Fruit fly (Drosophila melanogaster) whole organism, larva: Measurements from ENCODE around the gene CG10747.
A peak's percentile ranks its signal among the peaks of the same experiment; 100 is the strongest.

ENCODE experiments used
- noc ChIP-seq: fragments of 200-800 bp; sonication (Bioruptor generic); optimal IDR thresholded peaks from 3 replicates; lab custom pipeline; 2019; ENCODE audit warnings: missing biosample characterization, mild to moderate bottlenecking, missing genetic modification characterization, moderate library complexity

Gene CG10747

DNA sequence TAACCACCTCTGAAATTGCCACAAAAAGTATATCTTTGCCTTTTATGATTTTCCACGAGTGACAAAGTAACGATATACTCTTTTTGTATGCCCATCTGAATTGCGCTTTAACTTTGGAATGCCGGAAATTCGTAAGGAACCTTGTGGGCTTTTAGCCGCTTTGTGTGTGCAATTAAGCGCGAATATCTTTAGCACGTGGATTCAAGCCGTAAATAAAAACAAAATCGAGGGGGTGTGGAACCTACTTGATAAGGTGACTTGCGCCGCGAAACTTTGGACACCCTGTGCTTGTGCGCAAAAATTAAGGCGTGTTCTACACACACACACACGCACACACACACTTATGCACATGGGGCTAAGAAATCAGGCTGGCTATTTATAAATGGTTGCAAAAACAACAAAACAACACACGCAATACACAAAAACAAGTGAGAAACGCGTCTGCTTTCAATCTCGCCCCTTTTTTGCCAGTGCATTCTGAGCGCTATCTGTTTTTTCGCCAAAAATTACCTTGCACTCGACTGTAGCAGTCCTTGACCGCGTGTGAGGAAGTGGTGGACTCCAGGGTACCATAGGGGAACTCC, 7.0 kb downstream of the CG10747 start:
- no peak for TF ChIP-seq noc

- TF ChIP-seq noc, result no peak
Observed at dm6 chr2L:20082965-20083855, 7.9 kb downstream of the CG10747 start.

- no peak for TF ChIP-seq noc
Observed at dm6 chr2L:20082155-20082964, 8.8 kb downstream of the CG10747 start.

DNA sequence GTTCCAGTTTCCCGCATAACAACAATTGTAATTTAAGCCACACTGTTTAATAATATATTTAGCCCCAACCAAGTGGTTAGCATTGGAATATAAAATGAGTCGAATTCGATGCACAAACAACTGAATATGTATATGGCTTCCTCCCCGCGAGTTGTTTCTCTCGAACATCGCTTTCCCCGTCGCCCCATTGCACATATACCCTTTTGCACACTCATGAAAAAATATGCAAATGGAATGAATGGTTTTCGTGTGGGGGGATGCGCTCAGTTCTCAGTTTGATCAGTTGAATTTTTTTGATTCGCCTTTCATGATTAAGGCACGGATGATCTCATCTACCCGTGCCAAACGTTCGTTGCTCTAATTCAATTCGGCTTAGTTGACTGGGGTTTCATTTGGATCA, 10.4 kb downstream of the CG10747 start:
- TF ChIP-seq noc, result no peak

DNA sequence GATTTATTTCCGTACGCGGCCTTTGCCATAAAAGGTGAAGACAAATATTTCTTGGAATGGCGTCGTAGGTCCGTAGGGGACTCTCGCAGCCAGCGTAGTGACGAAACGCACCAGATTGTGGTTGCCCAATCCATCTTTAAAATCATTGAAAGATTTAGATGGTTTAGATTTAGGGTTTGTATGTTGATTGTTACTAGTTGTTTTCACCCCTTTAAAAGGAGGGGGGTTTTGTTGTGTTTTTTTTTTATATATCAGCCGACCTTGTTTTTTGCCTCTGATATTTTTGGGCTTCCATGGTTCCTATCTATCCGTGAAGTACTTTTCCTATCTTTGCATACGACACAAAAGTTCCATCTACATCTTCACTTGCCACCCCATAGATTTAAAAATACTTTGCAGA, 12.3 kb downstream of the CG10747 start:
- peak; percentile 41 for TF ChIP-seq noc

dm6 chr2L:20077423-20078401, 13.4 kb downstream of the CG10747 start:
- peak; percentile 84 for TF ChIP-seq noc

DNA sequence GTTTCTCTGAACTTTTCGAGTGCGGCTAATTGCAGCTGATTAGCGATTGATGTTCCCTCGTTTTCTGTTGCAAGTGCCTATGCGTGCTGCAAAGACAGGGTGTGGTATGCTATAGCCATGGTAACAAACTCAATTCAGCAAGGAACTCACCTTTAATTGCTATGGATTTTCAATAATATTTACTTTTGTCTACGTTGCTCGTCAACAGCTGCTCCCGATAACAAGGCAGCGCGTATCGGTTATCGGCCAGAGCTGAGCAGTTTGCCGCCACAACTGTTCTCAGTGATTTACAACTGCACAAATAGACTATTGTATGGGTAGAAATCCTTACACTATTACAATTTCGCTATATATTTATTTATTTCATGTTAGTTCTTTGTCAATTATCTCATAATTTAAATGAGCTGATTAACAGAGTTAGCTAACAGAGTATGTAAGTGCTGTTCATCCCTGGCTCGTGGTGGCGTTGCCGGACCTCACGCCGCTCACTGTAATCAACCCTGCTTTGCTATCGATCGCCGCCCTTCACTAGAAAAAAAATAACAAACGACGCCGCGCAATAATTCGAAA, 15.8 kb downstream of the CG10747 start, which contains the start of the genes pr and neb:
TSS of gene pr (minus strand) at position 225 of the 570 bp plus-strand sequence.
TSS of gene neb (plus strand) at position 524 of the 570 bp plus-strand sequence.
- TF ChIP-seq noc, result peak; percentile 35

dm6 chr2L:20074388-20074787, 16.8 kb downstream of the CG10747 start:
- TF ChIP-seq noc, result peak; percentile 22

DNA sequence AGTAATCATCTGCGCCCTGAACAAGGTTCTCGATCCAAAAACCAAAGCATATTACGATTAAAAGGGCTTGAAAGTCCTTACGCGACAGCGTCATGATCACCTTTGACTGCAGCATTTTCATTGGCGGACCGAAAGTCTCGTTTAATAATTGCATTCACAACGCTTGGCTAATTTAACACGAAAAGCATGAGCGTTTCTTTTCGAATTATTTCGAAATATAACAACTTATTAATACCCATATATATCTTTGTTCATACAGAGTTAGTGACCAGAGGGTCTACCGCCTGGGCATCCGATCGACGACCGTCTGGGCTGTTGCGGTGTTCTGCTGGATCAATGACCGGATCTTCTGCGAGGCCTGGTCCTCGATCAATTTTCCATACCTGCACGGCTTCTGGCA, 19.1 kb downstream of the CG10747 start, which contains the start of gene CG10730:
TSS of gene CG10730 (minus strand) at position 101 of the 400 bp plus-strand sequence.
- TF ChIP-seq noc, result no peak

- peak; percentile 4 for TF ChIP-seq noc
Observed at dm6 chr2L:20069158-20070016, 21.8 kb downstream of the CG10747 start.

DNA sequence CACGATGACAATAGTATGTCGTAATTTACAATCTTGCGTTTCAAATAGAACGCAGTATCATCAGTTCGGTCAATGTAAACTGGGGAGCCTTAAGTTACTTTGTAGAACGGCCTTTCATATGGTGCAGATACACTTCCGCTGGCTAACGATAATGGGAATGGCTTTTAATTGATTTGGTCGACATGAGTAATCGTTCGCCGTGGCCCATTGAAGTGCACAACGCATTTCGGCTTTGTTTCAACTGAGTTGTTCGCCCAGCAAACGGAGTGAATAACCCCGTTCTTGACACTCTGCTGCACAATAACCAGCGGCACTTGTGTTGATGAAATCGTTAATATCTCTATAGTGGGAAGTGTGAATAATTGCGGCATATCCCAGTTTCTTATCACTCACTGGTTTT, 23.2 kb downstream of the CG10747 start:
- no peak for TF ChIP-seq noc

DNA sequence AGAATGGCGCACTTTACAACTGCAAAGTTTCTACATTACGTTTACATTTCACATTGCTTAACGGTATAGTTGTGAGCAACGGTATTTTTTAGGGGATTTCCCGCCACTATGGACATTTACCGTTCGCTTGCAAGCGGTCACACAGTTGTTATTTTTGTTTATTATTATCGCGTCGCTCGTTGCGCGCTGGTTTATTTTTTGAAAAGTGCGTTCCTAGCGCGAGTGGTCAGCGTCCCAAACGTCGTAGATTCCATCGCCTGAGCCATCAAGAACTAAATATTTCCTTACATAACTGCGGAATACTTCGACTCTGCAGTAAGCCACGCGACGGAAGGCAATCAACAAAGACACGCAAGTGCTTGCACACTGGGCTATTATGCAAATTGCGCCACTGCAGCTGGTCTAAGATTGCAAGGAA, 24.9 kb downstream of the CG10747 start, which contains the start of gene bwa:
TSS of gene bwa (plus strand) at position 159 of the 418 bp plus-strand sequence.
- no peak for TF ChIP-seq noc

dm6 chr2L:20065516-20065915, 25.6 kb downstream of the CG10747 start, which contains the start of gene vls:
vls (minus strand) TSS chr2L:20065679.
- no peak for TF ChIP-seq noc

DNA sequence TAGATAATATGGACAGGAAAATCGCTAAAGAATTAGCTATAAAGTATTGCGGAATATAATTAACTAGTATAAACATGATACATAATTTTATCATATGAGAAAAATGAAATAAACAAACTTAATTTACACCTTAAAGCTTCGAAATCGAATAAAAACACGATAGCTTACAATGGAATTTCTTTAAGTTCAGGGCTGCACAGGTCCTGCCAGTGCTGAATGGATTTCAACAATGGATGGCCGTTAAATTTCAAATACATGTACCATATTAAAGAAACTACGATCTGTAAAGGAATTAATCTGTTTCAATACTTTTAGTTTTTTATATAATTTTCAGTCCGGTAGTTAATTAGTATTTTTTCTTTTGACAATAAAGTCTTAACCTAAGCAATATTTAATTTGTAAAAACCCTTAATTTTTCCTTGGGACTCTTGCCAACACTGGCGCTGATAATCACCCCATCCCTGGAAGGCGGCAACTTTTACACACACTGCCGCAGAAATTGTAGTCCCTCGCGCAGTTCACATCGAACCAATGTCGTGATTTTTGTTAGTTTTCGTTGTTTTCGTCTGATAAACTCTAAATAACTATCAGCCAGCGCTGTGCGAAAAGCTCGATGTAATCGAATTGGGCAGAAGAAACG, 30.0 kb downstream of the CG10747 start, which contains the start of the genes barr and lok:
TSS of gene barr (minus strand) at position 353 of the 640 bp plus-strand sequence.
TSS of gene lok (plus strand) at position 405 of the 640 bp plus-strand sequence.
- TF ChIP-seq noc, result peak; percentile 24
